Fruit fly (Drosophila melanogaster): ENCODE measurements around the gene Gbeta5.

Gene Gbeta5

dm6 chrX:8114476-8115342 is 37.4 kb downstream of the Gbeta5 start (continued):
- no peak for TF ChIP-seq tio (GFP tag; optimal IDR thresholded peaks at IDR 0.05)
- no peak for TF ChIP-seq CG10565 (GFP tag; optimal IDR thresholded peaks at IDR 0.05)
- TF ChIP-seq so (GFP tag; IDR thresholded peaks at IDR 0.05) = peak; percentile 75
- TF ChIP-seq p53 (GFP tag; optimal IDR thresholded peaks at IDR 0.05) = no peak
- TF ChIP-seq insv (GFP tag; optimal IDR thresholded peaks at IDR 0.05) = peak; percentile 64 to 94
- TF ChIP-seq ap (GFP tag; IDR thresholded peaks at IDR 0.05) = peak; percentile 68; the same call in 1 of the 2 replicates
- TF ChIP-seq chm (GFP tag; IDR thresholded peaks at IDR 0.05) = peak; percentile 24; the same call in 1 of the 2 replicates
- TF ChIP-seq Dip2 (GFP tag; IDR thresholded peaks at IDR 0.05) = no peak
- no peak for TF ChIP-seq Nf-YB (GFP tag; optimal IDR thresholded peaks at IDR 0.05)
- TF ChIP-seq mam (GFP tag; optimal IDR thresholded peaks at IDR 0.05) = no peak
- TF ChIP-seq her (GFP tag; optimal IDR thresholded peaks at IDR 0.05) = peak; percentile 52
- TF ChIP-seq maf-S (GFP tag; optimal IDR thresholded peaks at IDR 0.05) = peak; percentile 6
- TF ChIP-seq Max (GFP tag; optimal IDR thresholded peaks at IDR 0.05) = peak; percentile 16
- peak; percentile 80 for TF ChIP-seq CG2678 (tag; optimal IDR thresholded peaks at IDR 0.05)
- peak in 1 of 2 experiments; percentile 16 for TF ChIP-seq crp (GFP tag; optimal IDR thresholded peaks at IDR 0.05)
- no peak for TF ChIP-seq stwl (tag; optimal IDR thresholded peaks at IDR 0.05)
- TF ChIP-seq lilli (GFP tag; optimal IDR thresholded peaks at IDR 0.05) = peak; percentile 46
- TF ChIP-seq ind (GFP tag; optimal IDR thresholded peaks at IDR 0.05) = peak; percentile 45
- peak; percentile 39 for TF ChIP-seq CG10267 (tag; optimal IDR thresholded peaks at IDR 0.05)
- TF ChIP-seq toy (GFP tag; IDR thresholded peaks at IDR 0.05) = no peak
- no peak for TF ChIP-seq CG7963 (GFP tag; IDR thresholded peaks at IDR 0.05; ENCODE audit: partially characterized antibody)
- no peak for TF ChIP-seq Rx (GFP tag; IDR thresholded peaks at IDR 0.05)
- TF ChIP-seq CG4617 (GFP tag; optimal IDR thresholded peaks at IDR 0.05; ENCODE audit: borderline replicate concordance) = no peak
- no peak for TF ChIP-seq CG7745 (tag; optimal IDR thresholded peaks at IDR 0.05)
- no peak for TF ChIP-seq ro (GFP tag; IDR thresholded peaks at IDR 0.05)
- TF ChIP-seq CG17328 (GFP tag; IDR thresholded peaks at IDR 0.05) = 0 out of 2 replicates have a peak, but pooled peaks have one; percentile 24
- TF ChIP-seq klu (GFP tag; IDR thresholded peaks at IDR 0.05) = no peak
- TF ChIP-seq Gsc (GFP tag; IDR thresholded peaks at IDR 0.05) = no peak
- TF ChIP-seq CG4404 (GFP tag; IDR thresholded peaks at IDR 0.05) = no peak
- TF ChIP-seq ATbp (GFP tag; optimal IDR thresholded peaks at IDR 0.05) = peak; percentile 18
- no peak for TF ChIP-seq CG30431 (GFP tag; optimal IDR thresholded peaks at IDR 0.05)
- TF ChIP-seq Ets97D (GFP tag; optimal IDR thresholded peaks at IDR 0.05) = no peak
- no peak for TF ChIP-seq sqz (GFP tag; optimal IDR thresholded peaks at IDR 0.05)
- peak; percentile 56 for TF ChIP-seq Abd-B (GFP tag; optimal IDR thresholded peaks at IDR 0.05)
- peak; percentile 62 for TF ChIP-seq CG31224 (GFP tag; IDR thresholded peaks at IDR 0.05)
- no peak for TF ChIP-seq Sin3A (optimal IDR thresholded peaks at IDR 0.05)
- peak; percentile 9; the same call in 1 of the 2 replicates for TF ChIP-seq Drgx (GFP tag; IDR thresholded peaks at IDR 0.05)
- TF ChIP-seq usp (GFP tag; optimal IDR thresholded peaks at IDR 0.05) = no peak
- peak; percentile 47 for TF ChIP-seq D19A (tag; optimal IDR thresholded peaks at IDR 0.05)
- no peak; the same call in 1 of the 2 replicates for TF ChIP-seq Ravus (GFP tag; IDR thresholded peaks at IDR 0.05)
- peak; percentile 45 for TF ChIP-seq CG1603 (tag; optimal IDR thresholded peaks at IDR 0.05)
- TF ChIP-seq mld (GFP tag; IDR thresholded peaks at IDR 0.05; ENCODE audit: partially characterized antibody) = no peak
- peak; percentile 39 for TF ChIP-seq Ssrp (tag; optimal IDR thresholded peaks at IDR 0.05)
- no peak for TF ChIP-seq CG10462 (GFP tag; optimal IDR thresholded peaks at IDR 0.05)
- peak; percentile 13 for TF ChIP-seq CG31388 (GFP tag; optimal IDR thresholded peaks at IDR 0.05)
- no peak for TF ChIP-seq unc-4 (GFP tag; IDR thresholded peaks at IDR 0.05; ENCODE audit: partially characterized antibody)
- peak; percentile 52 for TF ChIP-seq CG18619 (GFP tag; optimal IDR thresholded peaks at IDR 0.05)
- peak; percentile 61 for TF ChIP-seq CG14441 (GFP tag; IDR thresholded peaks at IDR 0.05)
- TF ChIP-seq CG12155 (GFP tag; optimal IDR thresholded peaks at IDR 0.05) = peak; percentile 41
- TF ChIP-seq CG30403 (GFP tag; optimal IDR thresholded peaks at IDR 0.05) = peak; percentile 57

Measured in whole organism, embryonic.